Worm (Caenorhabditis elegans) whole organism, L2 larva: ENCODE data around the gene gad-3.

ENCODE experiments used
- C34F6.9 ChIP-seq: fragments of 150-350 bp; optimal IDR thresholded peaks from 2 replicates; lab custom pipeline; 2014; ENCODE audit warnings: missing biosample characterization, missing genetic modification characterization
- F13H6.1 ChIP-seq: sonication (generic microtip); optimal IDR thresholded peaks from 2 replicates; lab custom pipeline; 2016; ENCODE audit warnings: missing genetic modification characterization, missing compliant biosample characterization
- R02D3.7 ChIP-seq: fragments of 150-350 bp; optimal IDR thresholded peaks from 2 replicates; lab custom pipeline; 2014; ENCODE audit warnings: missing biosample characterization, missing genetic modification characterization
- Y55F3AM.14 ChIP-seq: fragments of 200-800 bp; sonication (Bioruptor generic); optimal IDR thresholded peaks from 2 replicates; lab custom pipeline; 2018; ENCODE audit warnings: mild to moderate bottlenecking, missing genetic modification characterization, missing compliant biosample characterization
- ZK546.5 ChIP-seq: sonication (generic microtip); optimal IDR thresholded peaks from 2 replicates; lab custom pipeline; 2017; ENCODE audit warnings: missing biosample characterization, missing genetic modification characterization
- alr-1 ChIP-seq: fragments of 150-350 bp; optimal IDR thresholded peaks from 2 replicates; lab custom pipeline; 2014; ENCODE audit warnings: missing biosample characterization, missing genetic modification characterization
- ama-1 ChIP-seq: fragments of 150-350 bp; optimal IDR thresholded peaks from 2 replicates; lab custom pipeline; 2018; ENCODE audit warnings: inconsistent platforms
- blmp-1 ChIP-seq: sonication (generic microtip); optimal IDR thresholded peaks from 2 replicates; lab custom pipeline; 2017; ENCODE audit warnings: missing genetic modification characterization, mild to moderate bottlenecking, missing compliant biosample characterization, antibody characterized with exemption, moderate library complexity; ENCODE audit not compliant: insufficient read depth
- ceh-16 ChIP-seq: fragments of 150-350 bp; optimal IDR thresholded peaks from 2 replicates; lab custom pipeline; 2014; ENCODE audit warnings: missing biosample characterization, missing genetic modification characterization
- ceh-82 ChIP-seq: fragments of 150-350 bp; optimal IDR thresholded peaks from 2 replicates; lab custom pipeline; 2014; ENCODE audit warnings: missing biosample characterization, missing genetic modification characterization
- crh-2 ChIP-seq: sonication (generic microtip); optimal IDR thresholded peaks from 2 replicates; lab custom pipeline; 2017; ENCODE audit warnings: missing biosample characterization, missing genetic modification characterization
- dmd-4 ChIP-seq: sonication (generic microtip); optimal IDR thresholded peaks from 2 replicates; lab custom pipeline; 2017; ENCODE audit warnings: missing biosample characterization, missing genetic modification characterization
- egl-27 ChIP-seq: sonication (generic microtip); optimal IDR thresholded peaks from 3 replicates; lab custom pipeline; 2017; ENCODE audit warnings: missing biosample characterization, missing genetic modification reagents, missing genetic modification characterization
- elt-1 ChIP-seq: fragments of 150-350 bp; optimal IDR thresholded peaks from 2 replicates; lab custom pipeline; 2014; ENCODE audit warnings: missing biosample characterization, missing genetic modification characterization
- fos-1 ChIP-seq: fragments of 150-350 bp; optimal IDR thresholded peaks from 2 replicates; lab custom pipeline; 2014; ENCODE audit warnings: missing biosample characterization, missing genetic modification characterization
- gmeb-1 ChIP-seq: fragments of 150-350 bp; optimal IDR thresholded peaks from 2 replicates; lab custom pipeline; 2014; ENCODE audit warnings: missing biosample characterization, missing genetic modification characterization
- lin-11 ChIP-seq: fragments of 150-350 bp; sonication (generic microtip); optimal IDR thresholded peaks from 2 replicates; lab custom pipeline; 2014; ENCODE audit warnings: missing biosample characterization, missing genetic modification characterization, inconsistent platforms, mixed read lengths
- lin-13 ChIP-seq: fragments of 150-350 bp; optimal IDR thresholded peaks from 2 replicates; lab custom pipeline; 2014; ENCODE audit warnings: missing biosample characterization, missing genetic modification reagents, missing genetic modification characterization
- lin-39 ChIP-seq: fragments of 150-350 bp; optimal IDR thresholded peaks from 2 replicates; lab custom pipeline; 2014; ENCODE audit warnings: missing biosample characterization, missing genetic modification reagents, missing genetic modification characterization
- lsy-2 ChIP-seq, 2 experiments: fragments of 150-350 bp in 1 of 2; sonication (generic microtip) in 1 of 2; optimal IDR thresholded peaks; 2 replicates each; lab custom pipeline; 2014 to 2017; ENCODE audit warnings: missing biosample characterization in 2 of 2, missing genetic modification characterization in 2 of 2
- mab-5 ChIP-seq: fragments of 150-350 bp; optimal IDR thresholded peaks from 2 replicates; lab custom pipeline; 2014; ENCODE audit warnings: missing biosample characterization, missing genetic modification characterization
- mbf-1 ChIP-seq: sonication (generic microtip); optimal IDR thresholded peaks from 2 replicates; lab custom pipeline; 2017; ENCODE audit warnings: missing biosample characterization, missing genetic modification characterization
- mdl-1 ChIP-seq, 2 experiments: fragments of 150-350 bp in 1 of 2; sonication (generic microtip) in 1 of 2; optimal IDR thresholded peaks; 2 replicates each; lab custom pipeline; 2017; ENCODE audit warnings: missing biosample characterization in 2 of 2, missing genetic modification characterization in 2 of 2
- nhr-129 ChIP-seq: fragments of 150-350 bp; optimal IDR thresholded peaks from 2 replicates; lab custom pipeline; 2014; ENCODE audit warnings: missing biosample characterization, missing genetic modification characterization
- nhr-21 ChIP-seq: fragments of 150-350 bp; optimal IDR thresholded peaks from 2 replicates; lab custom pipeline; 2014; ENCODE audit warnings: missing biosample characterization, missing genetic modification characterization
- nhr-23 ChIP-seq: fragments of 150-350 bp; optimal IDR thresholded peaks from 2 replicates; lab custom pipeline; 2014; ENCODE audit warnings: missing biosample characterization, missing genetic modification reagents, missing genetic modification characterization
- nhr-237 ChIP-seq: fragments of 150-350 bp; optimal IDR thresholded peaks from 2 replicates; lab custom pipeline; 2014; ENCODE audit warnings: missing biosample characterization, missing genetic modification characterization
- nhr-25 ChIP-seq: fragments of 150-350 bp; sonication (generic microtip); optimal IDR thresholded peaks from 3 replicates; lab custom pipeline; 2014; ENCODE audit warnings: missing biosample characterization, missing genetic modification characterization
- nhr-6 ChIP-seq: fragments of 150-350 bp; optimal IDR thresholded peaks from 2 replicates; lab custom pipeline; 2014; ENCODE audit warnings: missing biosample characterization, missing genetic modification characterization
- nhr-77 ChIP-seq: fragments of 150-350 bp; optimal IDR thresholded peaks from 2 replicates; lab custom pipeline; 2014; ENCODE audit warnings: missing biosample characterization, missing genetic modification characterization
- peb-1 ChIP-seq: fragments of 150-350 bp; optimal IDR thresholded peaks from 2 replicates; lab custom pipeline; 2014; ENCODE audit warnings: missing biosample characterization, missing genetic modification characterization
- sem-4 ChIP-seq: fragments of 150-350 bp; optimal IDR thresholded peaks from 2 replicates; lab custom pipeline; 2014; ENCODE audit warnings: missing biosample characterization, missing genetic modification reagents, missing genetic modification characterization
- skn-1 ChIP-seq: sonication (generic microtip); optimal IDR thresholded peaks from 2 replicates; lab custom pipeline; 2017; ENCODE audit warnings: missing biosample characterization, missing genetic modification characterization
- sma-3 ChIP-seq: sonication (generic microtip); optimal IDR thresholded peaks from 2 replicates; lab custom pipeline; 2016; ENCODE audit warnings: missing genetic modification reagents, missing genetic modification characterization, missing compliant biosample characterization
- sma-9 ChIP-seq, 2 experiments: fragments of 150-350 bp in 1 of 2; sonication (generic microtip) in 1 of 2; optimal IDR thresholded peaks; 2 replicates each; lab custom pipeline; 2014 to 2016; ENCODE audit warnings: missing genetic modification characterization in 2 of 2, mild to moderate bottlenecking in 1 of 2, missing biosample characterization in 1 of 2, missing compliant biosample characterization in 1 of 2, missing genetic modification reagents in 1 of 2, moderate library complexity in 1 of 2
- snpc-4 ChIP-seq: fragments of 150-350 bp; optimal IDR thresholded peaks from 2 replicates; lab custom pipeline; 2014; ENCODE audit warnings: missing biosample characterization, missing genetic modification characterization
- unc-55 ChIP-seq: fragments of 150-350 bp; sonication (generic microtip); optimal IDR thresholded peaks from 3 replicates; lab custom pipeline; 2014; ENCODE audit warnings: missing biosample characterization, missing genetic modification reagents, missing genetic modification characterization
- unc-62 ChIP-seq: fragments of 150-350 bp; optimal IDR thresholded peaks from 2 replicates; lab custom pipeline; 2014; ENCODE audit warnings: missing biosample characterization, missing genetic modification reagents, missing genetic modification characterization
- ztf-11 ChIP-seq: sonication (generic microtip); optimal IDR thresholded peaks from 2 replicates; lab custom pipeline; 2017; ENCODE audit warnings: missing biosample characterization, missing genetic modification characterization
- ztf-4 ChIP-seq: fragments of 150-350 bp; optimal IDR thresholded peaks from 2 replicates; lab custom pipeline; 2014; ENCODE audit warnings: missing biosample characterization, missing genetic modification characterization

Gene gad-3

DNA sequence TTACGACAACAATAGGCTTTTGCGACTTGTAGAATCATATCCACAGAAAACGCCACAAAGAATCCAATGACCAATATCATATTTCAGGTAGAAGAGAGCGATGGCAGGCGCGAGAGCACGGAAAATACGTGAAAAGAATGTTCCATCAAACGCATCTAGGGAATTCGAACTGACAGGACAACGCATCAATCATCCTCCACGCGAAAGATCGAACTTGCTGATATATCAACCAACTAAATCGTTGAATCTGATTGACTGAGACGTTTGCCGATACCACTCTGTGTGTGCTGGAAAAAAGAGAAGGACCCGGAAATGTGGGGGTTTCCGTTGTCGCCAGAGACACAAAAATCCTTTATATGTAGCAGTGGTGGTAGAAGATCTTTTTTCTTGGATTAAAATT lies 45.4 kb upstream of the gad-3 start:
- TF ChIP-seq gmeb-1: no peak
- TF ChIP-seq unc-55 (GFP tag; lab: Kevin White, UChicago): peak; percentile 48
- peak; percentile 45 for TF ChIP-seq nhr-23 (tag; lab: Kevin White, UChicago)
- TF ChIP-seq lin-13 (GFP tag; lab: Kevin White, UChicago): no peak
- TF ChIP-seq crh-2 (tag; lab: Kevin White, UChicago): peak; percentile 8
- peak; percentile 38 for TF ChIP-seq sma-9 (GFP tag; optimal IDR thresholded peaks at IDR 0.05; lab: Kevin White, UChicago)
- TF ChIP-seq sma-9 (tag; optimal IDR thresholded peaks at IDR 0.05; lab: Kevin White, UChicago): no peak
- no peak for TF ChIP-seq skn-1 (tag; lab: Kevin White, UChicago)
- TF ChIP-seq mab-5 (tag; lab: Kevin White, UChicago): peak; percentile 72
- TF ChIP-seq, all 48 proteins: peak for 5

ce11 chrV:9217158-9217557 lies 44.4 kb upstream of the gad-3 start, which contains the start of gene pacs-1:
pacs-1 (minus strand) TSS chrV:9217258.
- TF ChIP-seq sem-4 (no peak), ztf-11 (tag; lab: Kevin White, UChicago) (no peak), nhr-25 (tag; lab: Kevin White, UChicago) (no peak), sma-3 (no peak), unc-62 (GFP tag; lab: Kevin White, UChicago) (no peak), ztf-4 (tag; lab: Kevin White, UChicago) (no peak), mab-5 (tag; lab: Kevin White, UChicago) (no peak), lsy-2 (tag; optimal IDR thresholded peaks at IDR 0.05; lab: Kevin White, UChicago) (no peak), crh-2 (tag; lab: Kevin White, UChicago) (no peak), nhr-21 (no peak), mbf-1 (tag; lab: Kevin White, UChicago) (no peak), lin-39 (tag; lab: Kevin White, UChicago) (no peak), lin-11 (tag; lab: Kevin White, UChicago) (no peak), nhr-23 (tag; lab: Kevin White, UChicago) (no peak), nhr-237 (no peak), alr-1 (tag; lab: Kevin White, UChicago) (no peak), R02D3.7 (tag; lab: Kevin White, UChicago) (no peak), peb-1 (tag; lab: Kevin White, UChicago) (no peak), C34F6.9 (tag; lab: Kevin White, UChicago) (no peak), sma-9 (GFP tag; optimal IDR thresholded peaks at IDR 0.05; lab: Kevin White, UChicago) (no peak), sma-9 (tag; optimal IDR thresholded peaks at IDR 0.05; lab: Kevin White, UChicago) (no peak)

DNA sequence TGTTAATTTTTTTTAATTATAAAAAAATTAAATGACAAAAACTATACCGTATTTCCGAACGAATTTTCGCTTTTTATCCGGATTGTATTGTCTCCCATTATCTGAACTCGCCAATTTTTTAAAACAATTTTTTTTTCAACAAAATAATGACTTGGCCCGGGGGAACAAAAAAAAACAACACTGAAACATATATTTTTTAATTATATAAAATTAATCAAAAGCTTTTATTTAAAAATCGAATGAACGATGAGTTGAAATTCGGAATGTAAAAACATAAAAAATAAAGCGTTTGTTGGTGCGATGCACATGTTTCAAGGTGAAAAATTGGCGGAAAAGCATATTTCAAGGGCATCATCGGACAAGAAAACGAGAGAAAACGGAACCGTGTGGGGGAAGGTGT lies 40.7 kb upstream of the gad-3 start, which contains the start of gene mdt-27:
mdt-27 (minus strand) TSS at position 101 of the 400 bp plus-strand sequence.
- no peak for TF ChIP-seq crh-2 (tag; lab: Kevin White, UChicago)
- no peak for TF ChIP-seq ceh-16 (tag; lab: Kevin White, UChicago)
- TF ChIP-seq peb-1 (tag; lab: Kevin White, UChicago): no peak
- no peak for TF ChIP-seq ceh-82
- TF ChIP-seq dmd-4: no peak
- TF ChIP-seq unc-55 (GFP tag; lab: Kevin White, UChicago): no peak

DNA sequence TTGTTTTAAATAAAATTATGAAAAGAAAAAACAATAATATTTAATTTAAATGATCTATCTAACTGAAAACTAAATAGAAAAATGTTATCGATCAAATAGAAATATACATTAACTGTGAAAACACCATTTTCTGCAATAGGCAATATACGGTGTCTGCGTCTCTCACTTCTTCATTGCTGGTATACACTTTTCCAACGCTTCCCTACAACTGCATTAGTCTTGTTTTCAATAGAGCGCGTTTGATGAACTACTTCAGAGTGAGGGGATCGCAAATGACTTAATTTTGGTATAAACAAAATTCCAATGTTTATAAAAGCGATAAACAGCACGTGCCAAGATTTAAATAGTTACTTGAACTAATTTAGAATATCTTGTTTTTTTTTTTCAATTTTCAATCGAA lies 39.7 kb upstream of the gad-3 start:
- TF ChIP-seq elt-1 (tag; lab: Kevin White, UChicago) (no peak), sma-9 (GFP tag; optimal IDR thresholded peaks at IDR 0.05; lab: Kevin White, UChicago) (peak; percentile 51), sma-9 (tag; optimal IDR thresholded peaks at IDR 0.05; lab: Kevin White, UChicago) (no peak), F13H6.1 (tag; lab: Kevin White, UChicago) (peak; percentile 21), crh-2 (tag; lab: Kevin White, UChicago) (peak; percentile 77), nhr-129 (tag; lab: Kevin White, UChicago) (peak; percentile 80), fos-1 (tag; lab: Kevin White, UChicago) (peak; percentile 92), nhr-21 (peak; percentile 30), sma-3 (peak; percentile 16), alr-1 (tag; lab: Kevin White, UChicago) (no peak), nhr-25 (tag; lab: Kevin White, UChicago) (no peak), nhr-77 (no peak), snpc-4 (tag; lab: Kevin White, UChicago) (peak; percentile 18), egl-27 (tag; lab: Kevin White, UChicago) (no peak), nhr-6 (tag; lab: Kevin White, UChicago) (peak; percentile 29), C34F6.9 (tag; lab: Kevin White, UChicago) (peak; percentile 89), ceh-82 (no peak), ZK546.5 (tag; lab: Kevin White, UChicago) (no peak), mab-5 (tag; lab: Kevin White, UChicago) (no peak), mdl-1 (tag; optimal IDR thresholded peaks at IDR 0.05; lab: Kevin White, UChicago) (peak in 1 of 2 experiments; percentile 27), ztf-11 (tag; lab: Kevin White, UChicago) (no peak), ama-1 (lab: Kevin White, UChicago) (no peak), unc-55 (GFP tag; lab: Kevin White, UChicago) (peak; percentile 91), ceh-16 (tag; lab: Kevin White, UChicago) (no peak), blmp-1 (no peak), gmeb-1 (peak; percentile 47), mbf-1 (tag; lab: Kevin White, UChicago) (no peak), lin-11 (tag; lab: Kevin White, UChicago) (no peak), lsy-2 (tag; optimal IDR thresholded peaks at IDR 0.05; lab: Kevin White, UChicago) (peak in 1 of 2 experiments; percentile 82), peb-1 (tag; lab: Kevin White, UChicago) (no peak), lin-13 (GFP tag; lab: Kevin White, UChicago) (peak; percentile 55), Y55F3AM.14 (GFP tag; lab: Kevin White, UChicago) (no peak), lin-39 (tag; lab: Kevin White, UChicago) (no peak)
